Worm (Caenorhabditis elegans): Measurements from ENCODE around the gene W02G9.4.

The W02G9.4 gene

DNA sequence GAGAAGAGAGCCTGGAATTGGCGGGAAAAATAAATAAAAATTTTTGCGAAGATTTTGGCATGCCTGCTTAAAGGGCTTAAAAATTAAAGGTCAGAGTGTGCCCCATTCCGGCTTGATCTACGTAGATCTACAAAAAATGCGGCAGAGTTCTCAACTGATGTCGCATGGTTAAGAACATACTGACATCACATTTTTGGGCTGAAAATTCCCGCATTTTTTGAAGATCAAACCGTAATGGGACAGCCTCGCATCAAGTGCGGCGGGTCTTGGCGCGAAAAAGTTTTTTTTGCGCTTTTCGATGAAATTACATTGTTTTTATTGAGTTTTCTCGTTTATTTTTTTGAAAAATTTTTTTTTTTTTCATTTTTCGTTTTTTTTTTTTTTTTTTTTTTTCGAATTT, 24.2 kb downstream of the W02G9.4 start:
- TF ChIP-seq unc-62 (GFP tag; optimal IDR thresholded peaks at IDR 0.05), result no peak
- TF ChIP-seq crh-2 (tag; optimal IDR thresholded peaks at IDR 0.05), result no peak
- no peak for TF ChIP-seq nhr-25 (tag; optimal IDR thresholded peaks at IDR 0.05)
- TF ChIP-seq skn-1 (tag; optimal IDR thresholded peaks at IDR 0.05), result no peak
- no peak for TF ChIP-seq ama-1 (optimal IDR thresholded peaks at IDR 0.05)
- TF ChIP-seq ztf-4 (tag; optimal IDR thresholded peaks at IDR 0.05), result no peak
- no peak for TF ChIP-seq snpc-4 (tag; optimal IDR thresholded peaks at IDR 0.05)
- no peak for TF ChIP-seq nhr-11 (tag; optimal IDR thresholded peaks at IDR 0.05)
- no peak for TF ChIP-seq lin-13 (GFP tag; optimal IDR thresholded peaks at IDR 0.05)
- TF ChIP-seq alr-1 (tag; optimal IDR thresholded peaks at IDR 0.05), result no peak
- no peak for TF ChIP-seq R02D3.7 (tag; optimal IDR thresholded peaks at IDR 0.05)
- TF ChIP-seq unc-55 (GFP tag; optimal IDR thresholded peaks at IDR 0.05), result no peak
- TF ChIP-seq lin-39 (tag; optimal IDR thresholded peaks at IDR 0.05), result no peak
- TF ChIP-seq nhr-10 (tag; optimal IDR thresholded peaks at IDR 0.05), result no peak
- TF ChIP-seq sma-3 (GFP tag; optimal IDR thresholded peaks at IDR 0.05), result no peak
- TF ChIP-seq egl-27 (tag; optimal IDR thresholded peaks at IDR 0.05), result no peak
- TF ChIP-seq unc-39 (tag; optimal IDR thresholded peaks at IDR 0.05), result no peak

DNA sequence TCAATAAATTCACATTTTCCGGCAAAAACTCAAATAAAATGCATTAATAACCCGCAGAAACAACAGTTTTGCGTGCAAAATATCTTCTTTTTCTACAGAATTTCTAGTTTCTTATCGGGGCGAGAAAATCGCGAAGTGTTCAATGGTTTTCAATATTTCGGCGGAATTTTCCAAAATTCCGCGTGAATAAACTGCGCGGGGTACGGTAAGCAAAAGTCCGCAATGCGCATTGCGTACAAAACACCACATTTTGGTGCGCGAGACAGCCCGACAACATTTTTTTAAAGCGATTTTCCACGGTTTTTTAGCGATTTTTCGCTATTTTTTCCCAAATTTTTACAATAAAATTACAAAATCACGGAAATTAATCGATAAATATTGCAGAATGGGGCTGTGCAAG, 27.7 kb downstream of the W02G9.4 start, which contains the start of gene Y45G12B.2:
Gene Y45G12B.2, plus strand, starts transcription at position 383 of the 400 bp plus-strand sequence.
- TF ChIP-seq sma-3 (GFP tag; optimal IDR thresholded peaks at IDR 0.05) (peak; percentile 45), Y55F3AM.14 (GFP tag; optimal IDR thresholded peaks at IDR 0.05) (no peak), nhr-12 (tag; optimal IDR thresholded peaks at IDR 0.05) (no peak), crh-2 (tag; optimal IDR thresholded peaks at IDR 0.05) (peak; percentile 96), sma-9 (GFP tag; optimal IDR thresholded peaks at IDR 0.05) (no peak), sma-9 (tag; optimal IDR thresholded peaks at IDR 0.05) (no peak), lin-13 (GFP tag; optimal IDR thresholded peaks at IDR 0.05) (peak; percentile 44), snpc-4 (tag; optimal IDR thresholded peaks at IDR 0.05) (no peak), nhr-21 (tag; optimal IDR thresholded peaks at IDR 0.05) (peak; percentile 62), unc-39 (tag; optimal IDR thresholded peaks at IDR 0.05) (no peak), ama-1 (optimal IDR thresholded peaks at IDR 0.05) (no peak), nhr-11 (tag; optimal IDR thresholded peaks at IDR 0.05) (no peak), C34F6.9 (tag; optimal IDR thresholded peaks at IDR 0.05) (peak; percentile 69), peb-1 (tag; optimal IDR thresholded peaks at IDR 0.05) (no peak), nhr-6 (tag; optimal IDR thresholded peaks at IDR 0.05) (no peak), elt-3 (tag; optimal IDR thresholded peaks at IDR 0.05) (no peak), lin-11 (tag; optimal IDR thresholded peaks at IDR 0.05) (peak; percentile 56), lin-39 (tag; optimal IDR thresholded peaks at IDR 0.05) (no peak), nhr-129 (tag; optimal IDR thresholded peaks at IDR 0.05) (peak; percentile 72), ztf-4 (tag; optimal IDR thresholded peaks at IDR 0.05) (no peak), lsy-2 (tag; optimal IDR thresholded peaks at IDR 0.05) (peak; percentile 98 to 99), nhr-237 (tag; optimal IDR thresholded peaks at IDR 0.05) (no peak), mbf-1 (tag; optimal IDR thresholded peaks at IDR 0.05) (no peak), F13H6.1 (tag; optimal IDR thresholded peaks at IDR 0.05) (peak; percentile 47), zag-1 (tag; optimal IDR thresholded peaks at IDR 0.05) (no peak), ceh-16 (tag; optimal IDR thresholded peaks at IDR 0.05) (no peak), ztf-1 (GFP tag; conservative IDR thresholded peaks at IDR 0.05) (no peak), unc-62 (GFP tag; optimal IDR thresholded peaks at IDR 0.05) (no peak), elt-1 (tag; optimal IDR thresholded peaks at IDR 0.05) (no peak), gmeb-1 (tag; optimal IDR thresholded peaks at IDR 0.05) (peak; percentile 71), fos-1 (tag; optimal IDR thresholded peaks at IDR 0.05) (peak; percentile 24), aly-2 (tag; optimal IDR thresholded peaks at IDR 0.05) (no peak), unc-55 (GFP tag; optimal IDR thresholded peaks at IDR 0.05) (peak; percentile 73), mab-5 (tag; optimal IDR thresholded peaks at IDR 0.05) (peak; percentile 20), nhr-25 (tag; optimal IDR thresholded peaks at IDR 0.05) (peak; percentile 51), alr-1 (tag; optimal IDR thresholded peaks at IDR 0.05) (no peak), nhr-77 (tag; optimal IDR thresholded peaks at IDR 0.05) (no peak), R02D3.7 (tag; optimal IDR thresholded peaks at IDR 0.05) (no peak), ceh-82 (tag; optimal IDR thresholded peaks at IDR 0.05) (no peak), nhr-23 (tag; optimal IDR thresholded peaks at IDR 0.05) (no peak), sem-4 (tag; optimal IDR thresholded peaks at IDR 0.05) (peak; percentile 18), nhr-10 (tag; optimal IDR thresholded peaks at IDR 0.05) (no peak), blmp-1 (tag; optimal IDR thresholded peaks at IDR 0.05; ENCODE audit: insufficient read depth) (no peak), mdl-1 (tag; optimal IDR thresholded peaks at IDR 0.05) (no peak), egl-27 (tag; optimal IDR thresholded peaks at IDR 0.05) (no peak), dmd-4 (tag; optimal IDR thresholded peaks at IDR 0.05) (no peak), skn-1 (tag; optimal IDR thresholded peaks at IDR 0.05) (peak; percentile 22), ZK546.5 (tag; optimal IDR thresholded peaks at IDR 0.05) (no peak), ztf-11 (tag; optimal IDR thresholded peaks at IDR 0.05) (no peak)
